Worm (Caenorhabditis elegans): ENCODE data around the gene Y42G9A.1.

Gene Y42G9A.1

ce11 chrIII:6145309-6145708, 4.5 kb upstream of the Y42G9A.1 start:
- TF ChIP-seq T22C8.4 (GFP tag; IDR thresholded peaks at IDR 0.05), result no peak
- no peak for TF ChIP-seq ztf-23 (GFP tag; IDR thresholded peaks at IDR 0.05)
- TF ChIP-seq med-1 (GFP tag; optimal IDR thresholded peaks at IDR 0.05; ENCODE audit: insufficient read depth), result no peak
- TF ChIP-seq klf-2 (GFP tag; conservative IDR thresholded peaks at IDR 0.05), result no peak
- no peak for TF ChIP-seq flt-1 (GFP tag; IDR thresholded peaks at IDR 0.05)
- TF ChIP-seq tab-1 (GFP tag; IDR thresholded peaks at IDR 0.05), result no peak
- TF ChIP-seq cog-1 (tag; optimal IDR thresholded peaks at IDR 0.05), result no peak
- no peak for TF ChIP-seq ztf-29 (GFP tag; IDR thresholded peaks at IDR 0.05)
- no peak for TF ChIP-seq ref-1 (GFP tag; conservative IDR thresholded peaks at IDR 0.05)

ce11 chrIII:6145896-6146295, 3.9 kb upstream of the Y42G9A.1 start, which contains the start of gene Y42G9A.3:
Gene Y42G9A.3 (plus strand): TSS chrIII:6146258.
- TF ChIP-seq cog-1 (tag; optimal IDR thresholded peaks at IDR 0.05) (no peak), ref-1 (GFP tag; conservative IDR thresholded peaks at IDR 0.05) (no peak), tab-1 (GFP tag; IDR thresholded peaks at IDR 0.05) (no peak), med-1 (GFP tag; optimal IDR thresholded peaks at IDR 0.05; ENCODE audit: insufficient read depth) (no peak), ztf-23 (GFP tag; IDR thresholded peaks at IDR 0.05) (no peak), ztf-29 (GFP tag; IDR thresholded peaks at IDR 0.05) (no peak), flt-1 (GFP tag; IDR thresholded peaks at IDR 0.05) (no peak), T22C8.4 (GFP tag; IDR thresholded peaks at IDR 0.05) (no peak), klf-2 (GFP tag; conservative IDR thresholded peaks at IDR 0.05) (no peak)

- TF ChIP-seq ztf-23 (GFP tag; IDR thresholded peaks at IDR 0.05), result no peak
- TF ChIP-seq ref-1 (GFP tag; conservative IDR thresholded peaks at IDR 0.05), result no peak
- no peak for TF ChIP-seq T22C8.4 (GFP tag; IDR thresholded peaks at IDR 0.05)
These were observed 3.0 kb upstream of the Y42G9A.1 start for ce11 chrIII:6146797-6147196.

ce11 chrIII:6147903-6148302, 1.9 kb upstream of the Y42G9A.1 start, which contains the start of gene Y42G9A.2:
Gene Y42G9A.2 (plus strand): TSS chrIII:6148186.
- TF ChIP-seq tab-1 (GFP tag; IDR thresholded peaks at IDR 0.05) (no peak), med-1 (GFP tag; optimal IDR thresholded peaks at IDR 0.05; ENCODE audit: insufficient read depth) (no peak), ztf-29 (GFP tag; IDR thresholded peaks at IDR 0.05) (no peak), ref-1 (GFP tag; conservative IDR thresholded peaks at IDR 0.05) (no peak), cog-1 (tag; optimal IDR thresholded peaks at IDR 0.05) (no peak)

- TF ChIP-seq flt-1 (GFP tag; IDR thresholded peaks at IDR 0.05) (no peak), ref-1 (GFP tag; conservative IDR thresholded peaks at IDR 0.05) (no peak), ztf-29 (GFP tag; IDR thresholded peaks at IDR 0.05) (no peak), ztf-23 (GFP tag; IDR thresholded peaks at IDR 0.05) (no peak), tab-1 (GFP tag; IDR thresholded peaks at IDR 0.05) (no peak), klf-2 (GFP tag; conservative IDR thresholded peaks at IDR 0.05) (no peak), cog-1 (tag; optimal IDR thresholded peaks at IDR 0.05) (no peak), med-1 (GFP tag; optimal IDR thresholded peaks at IDR 0.05; ENCODE audit: insufficient read depth) (no peak), T22C8.4 (GFP tag; IDR thresholded peaks at IDR 0.05) (no peak)
These were observed 1.1 kb upstream of the Y42G9A.1 start for ce11 chrIII:6148684-6149083.

ce11 chrIII:6154586-6154985, 4.8 kb downstream of the Y42G9A.1 start:
- TF ChIP-seq T22C8.4 (GFP tag; IDR thresholded peaks at IDR 0.05), result no peak
- TF ChIP-seq med-1 (GFP tag; optimal IDR thresholded peaks at IDR 0.05; ENCODE audit: insufficient read depth), result no peak
- TF ChIP-seq tab-1 (GFP tag; IDR thresholded peaks at IDR 0.05), result no peak
- no peak for TF ChIP-seq ztf-29 (GFP tag; IDR thresholded peaks at IDR 0.05)
- no peak for TF ChIP-seq klf-2 (GFP tag; conservative IDR thresholded peaks at IDR 0.05)
- TF ChIP-seq ztf-23 (GFP tag; IDR thresholded peaks at IDR 0.05), result no peak
- TF ChIP-seq ref-1 (GFP tag; conservative IDR thresholded peaks at IDR 0.05), result no peak
- TF ChIP-seq flt-1 (GFP tag; IDR thresholded peaks at IDR 0.05), result no peak
- TF ChIP-seq cog-1 (tag; optimal IDR thresholded peaks at IDR 0.05), result no peak

- TF ChIP-seq T22C8.4 (GFP tag; IDR thresholded peaks at IDR 0.05) (no peak), ztf-23 (GFP tag; IDR thresholded peaks at IDR 0.05) (no peak), med-1 (GFP tag; optimal IDR thresholded peaks at IDR 0.05; ENCODE audit: insufficient read depth) (no peak), flt-1 (GFP tag; IDR thresholded peaks at IDR 0.05) (no peak), cog-1 (tag; optimal IDR thresholded peaks at IDR 0.05) (no peak), ztf-29 (GFP tag; IDR thresholded peaks at IDR 0.05) (no peak)
These were observed 6.0 kb downstream of the Y42G9A.1 start for ce11 chrIII:6155787-6156186.

- no peak for TF ChIP-seq flt-1 (GFP tag; IDR thresholded peaks at IDR 0.05)
- TF ChIP-seq med-1 (GFP tag; optimal IDR thresholded peaks at IDR 0.05; ENCODE audit: insufficient read depth), result no peak
- TF ChIP-seq cog-1 (tag; optimal IDR thresholded peaks at IDR 0.05), result no peak
- no peak for TF ChIP-seq ztf-23 (GFP tag; IDR thresholded peaks at IDR 0.05)
- TF ChIP-seq ztf-29 (GFP tag; IDR thresholded peaks at IDR 0.05), result no peak
- TF ChIP-seq T22C8.4 (GFP tag; IDR thresholded peaks at IDR 0.05), result no peak
- no peak for TF ChIP-seq ref-1 (GFP tag; conservative IDR thresholded peaks at IDR 0.05)
- TF ChIP-seq tab-1 (GFP tag; IDR thresholded peaks at IDR 0.05), result no peak
- no peak for TF ChIP-seq klf-2 (GFP tag; conservative IDR thresholded peaks at IDR 0.05)
These were observed 8.1 kb downstream of the Y42G9A.1 start, which contains the start of gene anmt-2 for ce11 chrIII:6157708-6158321. Gene anmt-2 (minus strand): TSS chrIII:6157758.

- TF ChIP-seq ref-1 (GFP tag; conservative IDR thresholded peaks at IDR 0.05), result peak; percentile 89
- peak; percentile 88 for TF ChIP-seq klf-2 (GFP tag; conservative IDR thresholded peaks at IDR 0.05)
- peak; percentile 90 for TF ChIP-seq T22C8.4 (GFP tag; IDR thresholded peaks at IDR 0.05)
- TF ChIP-seq cog-1 (tag; optimal IDR thresholded peaks at IDR 0.05), result peak; percentile 89
- TF ChIP-seq ztf-23 (GFP tag; IDR thresholded peaks at IDR 0.05), result peak; percentile 95
- TF ChIP-seq ztf-29 (GFP tag; IDR thresholded peaks at IDR 0.05), result peak; percentile 95
- peak; percentile 93 for TF ChIP-seq tab-1 (GFP tag; IDR thresholded peaks at IDR 0.05)
- peak; percentile 96 for TF ChIP-seq flt-1 (GFP tag; IDR thresholded peaks at IDR 0.05)
- peak; percentile 60 for TF ChIP-seq med-1 (GFP tag; optimal IDR thresholded peaks at IDR 0.05; ENCODE audit: insufficient read depth)
These were observed 9.1 kb downstream of the Y42G9A.1 start, which contains the start of gene nfm-1 for ce11 chrIII:6158642-6159475. Gene nfm-1 (plus strand): TSS chrIII:6159453.
